Fruit fly (Drosophila melanogaster) whole organism, embryonic: ENCODE results near the gene CG13250.
A peak's percentile ranks its signal among the peaks of the same experiment; 100 is the strongest.

Experiments
- BEAF-32 ChIP-seq: fragments of 200-800 bp; sonication (Bioruptor generic); optimal IDR thresholded peaks from 3 replicates; lab custom pipeline; 2017; ENCODE audit warnings: missing biosample characterization, missing genetic modification characterization, mild to moderate bottlenecking, moderate library complexity, missing genetic modification reagents
- Blimp-1 ChIP-seq: fragments of 200-800 bp; sonication (Bioruptor generic); optimal IDR thresholded peaks from 3 replicates; lab custom pipeline; 2018; ENCODE audit warnings: missing biosample characterization, missing genetic modification characterization, mild to moderate bottlenecking, moderate library complexity, missing genetic modification reagents
- CG10267 ChIP-seq: fragments of 200-800 bp; sonication (Bioruptor generic); optimal IDR thresholded peaks from 2 replicates; lab custom pipeline; 2018; ENCODE audit warnings: missing biosample characterization, mild to moderate bottlenecking, missing genetic modification characterization, moderate library complexity
- CG10321 ChIP-seq: fragments of 200-800 bp; sonication (Bioruptor generic); IDR thresholded peaks from 2 replicates; pipeline ENCODE4 v1.3.6; 2022; ENCODE audit warnings: missing biosample characterization, missing genetic modification characterization
- CG10565 ChIP-seq: fragments of 200-800 bp; sonication (Bioruptor generic); optimal IDR thresholded peaks from 3 replicates; lab custom pipeline; 2016; ENCODE audit warnings: missing biosample characterization, mild to moderate bottlenecking, missing genetic modification characterization
- CG12104 ChIP-seq: fragments of 200-800 bp; sonication (Bioruptor generic); optimal IDR thresholded peaks from 3 replicates; lab custom pipeline; 2016; ENCODE audit warnings: missing biosample characterization, missing genetic modification characterization
- CG12299 ChIP-seq: fragments of 200-800 bp; sonication (Bioruptor generic); optimal IDR thresholded peaks from 2 replicates; lab custom pipeline; 2018; ENCODE audit warnings: missing biosample characterization, mild to moderate bottlenecking, missing genetic modification characterization
- CG12659 ChIP-seq: fragments of 200-800 bp; sonication (Bioruptor generic); optimal IDR thresholded peaks from 3 replicates; lab custom pipeline; 2017; ENCODE audit warnings: mild to moderate bottlenecking, missing biosample characterization, missing genetic modification reagents, missing genetic modification characterization
- CG12744 ChIP-seq: fragments of 200-800 bp; sonication (Bioruptor generic); optimal IDR thresholded peaks from 2 replicates; lab custom pipeline; 2016; ENCODE audit warnings: missing biosample characterization, missing genetic modification characterization
- CG13287 ChIP-seq: fragments of 200-800 bp; sonication (Bioruptor generic); IDR thresholded peaks from 2 replicates; pipeline ENCODE4 v1.3.6; 2022; ENCODE audit warnings: missing biosample characterization, missing genetic modification characterization; ENCODE audit not compliant: partially characterized antibody
- CG15479 ChIP-seq: fragments of 200-800 bp; sonication (Bioruptor generic); optimal IDR thresholded peaks from 3 replicates; lab custom pipeline; 2019; ENCODE audit warnings: missing biosample characterization, mild to moderate bottlenecking, missing genetic modification characterization, moderate library complexity
- CG16813 ChIP-seq: fragments of 200-800 bp; sonication (Bioruptor generic); IDR thresholded peaks from 3 replicates; pipeline ENCODE4 v1.3.6; 2022; ENCODE audit warnings: missing biosample characterization, missing genetic modification characterization; ENCODE audit not compliant: partially characterized antibody
- CG3407 ChIP-seq: fragments of 200-800 bp; sonication (Bioruptor generic); optimal IDR thresholded peaks from 2 replicates; lab custom pipeline; 2018; ENCODE audit warnings: missing biosample characterization, mild to moderate bottlenecking, missing genetic modification characterization
- CG34422 ChIP-seq: fragments of 200-800 bp; sonication (Bioruptor generic); IDR thresholded peaks from 3 replicates; pipeline ENCODE4 v1.3.6; 2022; ENCODE audit warnings: missing biosample characterization, missing genetic modification characterization
- CG3847 ChIP-seq: fragments of 200-800 bp; sonication (Bioruptor generic); IDR thresholded peaks from 2 replicates; pipeline ENCODE4 v1.3.6; 2022; ENCODE audit warnings: missing biosample characterization, missing genetic modification characterization
- CG4404 ChIP-seq: fragments of 200-800 bp; sonication (Bioruptor generic); IDR thresholded peaks from 2 replicates; pipeline ENCODE4 v1.3.6; 2022; ENCODE audit warnings: missing biosample characterization, missing genetic modification characterization
- CG4424 ChIP-seq: fragments of 200-800 bp; sonication (Bioruptor generic); optimal IDR thresholded peaks from 3 replicates; lab custom pipeline; 2016; ENCODE audit warnings: missing biosample characterization, missing genetic modification characterization
- CG6254 ChIP-seq: fragments of 200-800 bp; sonication (Bioruptor generic); optimal IDR thresholded peaks from 3 replicates; lab custom pipeline; 2017; ENCODE audit warnings: mild to moderate bottlenecking, missing biosample characterization, missing genetic modification reagents, missing genetic modification characterization
- CG7357 ChIP-seq: fragments of 200-800 bp; sonication (Bioruptor generic); IDR thresholded peaks from 3 replicates; pipeline ENCODE4 v1.3.6; 2022; ENCODE audit warnings: missing biosample characterization, missing genetic modification characterization
- CG8944 ChIP-seq: fragments of 200-800 bp; sonication (Bioruptor generic); optimal IDR thresholded peaks from 3 replicates; lab custom pipeline; 2016; ENCODE audit warnings: missing biosample characterization, missing genetic modification characterization
- CG9727 ChIP-seq: fragments of 200-800 bp; sonication (Bioruptor generic); optimal IDR thresholded peaks from 3 replicates; lab custom pipeline; 2017; ENCODE audit warnings: missing biosample characterization, mild to moderate bottlenecking, missing genetic modification characterization
- CG9797 ChIP-seq: fragments of 200-800 bp; sonication (Bioruptor generic); optimal IDR thresholded peaks from 3 replicates; lab custom pipeline; 2018; ENCODE audit warnings: missing biosample characterization, mild to moderate bottlenecking, missing genetic modification characterization
- CG9817 ChIP-seq: fragments of 200-800 bp; sonication (Bioruptor generic); optimal IDR thresholded peaks from 2 replicates; lab custom pipeline; 2018; ENCODE audit warnings: missing biosample characterization, mild to moderate bottlenecking, missing genetic modification characterization, moderate library complexity
- CrebB ChIP-seq: fragments of 200-800 bp; sonication (Bioruptor generic); optimal IDR thresholded peaks from 3 replicates; lab custom pipeline; 2018; ENCODE audit warnings: missing biosample characterization, mild to moderate bottlenecking, missing genetic modification characterization
- Dbx ChIP-seq: fragments of 200-800 bp; sonication (Bioruptor generic); IDR thresholded peaks from 3 replicates; pipeline ENCODE4 v1.3.6; 2022; ENCODE audit warnings: missing biosample characterization, missing genetic modification characterization
- Doc2 ChIP-seq: fragments of 200-800 bp; sonication (Bioruptor generic); IDR thresholded peaks from 2 replicates; pipeline ENCODE4 v1.3.6; 2022; ENCODE audit warnings: missing biosample characterization, missing genetic modification characterization
- Fer2 ChIP-seq: fragments of 200-800 bp; sonication (Bioruptor generic); optimal IDR thresholded peaks from 2 replicates; lab custom pipeline; 2018; ENCODE audit warnings: missing biosample characterization, mild to moderate bottlenecking, missing genetic modification characterization, moderate library complexity
- MESR4 ChIP-seq: fragments of 200-800 bp; sonication (Bioruptor generic); optimal IDR thresholded peaks from 2 replicates; lab custom pipeline; 2018; ENCODE audit warnings: missing biosample characterization, mild to moderate bottlenecking, missing genetic modification characterization, moderate library complexity
- NC2β ChIP-seq: fragments of 200-800 bp; sonication (Bioruptor generic); optimal IDR thresholded peaks from 2 replicates; lab custom pipeline; 2016; ENCODE audit warnings: missing biosample characterization, missing genetic modification characterization
- NFAT ChIP-seq: fragments of 200-800 bp; sonication (Bioruptor generic); IDR thresholded peaks from 2 replicates; pipeline ENCODE4 v1.3.6; 2022; ENCODE audit warnings: missing biosample characterization, missing genetic modification characterization
- Vsx1 ChIP-seq: fragments of 200-800 bp; sonication (Bioruptor generic); optimal IDR thresholded peaks from 2 replicates; lab custom pipeline; 2017; ENCODE audit warnings: missing biosample characterization, mild to moderate bottlenecking, missing genetic modification characterization, missing genetic modification reagents
- ara ChIP-seq: fragments of 200-800 bp; sonication (Bioruptor generic); IDR thresholded peaks from 2 replicates; pipeline ENCODE4 v1.3.6; 2022; ENCODE audit warnings: missing biosample characterization, missing genetic modification characterization
- cad ChIP-seq: fragments of >200 bp; optimal IDR thresholded peaks from 2 replicates; lab custom pipeline; 2017; ENCODE audit warnings: missing biosample characterization, missing genetic modification characterization
- croc ChIP-seq: fragments of 200-800 bp; sonication (Bioruptor generic); conservative IDR thresholded peaks from 3 replicates; pipeline ENCODE4 v1.3.6; 2022; ENCODE audit warnings: missing biosample characterization, missing genetic modification characterization
- crp ChIP-seq, 2 experiments: fragments of 200-800 bp; sonication (Bioruptor generic); optimal IDR thresholded peaks; 2 replicates in 1 of 2; 3 replicates in 1 of 2; lab custom pipeline; 2017; ENCODE audit warnings: missing biosample characterization in 2 of 2, missing genetic modification characterization in 2 of 2, mild to moderate bottlenecking in 1 of 2, moderate library complexity in 1 of 2
- dmrt11E ChIP-seq: fragments of 200-800 bp; sonication (Bioruptor generic); optimal IDR thresholded peaks from 3 replicates; lab custom pipeline; 2018; ENCODE audit warnings: missing biosample characterization, mild to moderate bottlenecking, missing genetic modification characterization, moderate library complexity
- dysf ChIP-seq: fragments of 200-800 bp; sonication (Bioruptor generic); IDR thresholded peaks from 3 replicates; pipeline ENCODE4 v1.3.6; 2022; ENCODE audit warnings: missing biosample characterization, missing genetic modification characterization
- ftz-f1 ChIP-seq: fragments of 200-800 bp; sonication (Bioruptor generic); optimal IDR thresholded peaks from 2 replicates; lab custom pipeline; 2016; ENCODE audit warnings: missing biosample characterization, missing genetic modification characterization
- h ChIP-seq: fragments of >200 bp; optimal IDR thresholded peaks from 2 replicates; lab custom pipeline; 2017
- jing ChIP-seq: fragments of 200-800 bp; sonication (Bioruptor generic); optimal IDR thresholded peaks from 2 replicates; lab custom pipeline; 2018; ENCODE audit warnings: missing biosample characterization, mild to moderate bottlenecking, missing genetic modification characterization
- jumu ChIP-seq: fragments of 200-800 bp; sonication (Bioruptor generic); optimal IDR thresholded peaks from 3 replicates; lab custom pipeline; 2016; ENCODE audit warnings: missing biosample characterization, missing genetic modification characterization
- oc ChIP-seq: fragments of 200-800 bp; sonication (Bioruptor generic); optimal IDR thresholded peaks from 2 replicates; lab custom pipeline; 2018; ENCODE audit warnings: missing biosample characterization, mild to moderate bottlenecking, missing genetic modification characterization, moderate library complexity
- p53 ChIP-seq: fragments of 200-800 bp; sonication (Bioruptor generic); optimal IDR thresholded peaks from 2 replicates; lab custom pipeline; 2016; ENCODE audit warnings: missing biosample characterization, missing genetic modification characterization
- pros ChIP-seq: fragments of 200-800 bp; sonication (Bioruptor generic); optimal IDR thresholded peaks from 3 replicates; lab custom pipeline; 2019; ENCODE audit warnings: missing biosample characterization, mild to moderate bottlenecking, missing genetic modification characterization, moderate library complexity
- repo ChIP-seq: fragments of 200-800 bp; sonication (Bioruptor generic); optimal IDR thresholded peaks from 2 replicates; lab custom pipeline; 2016; ENCODE audit warnings: missing biosample characterization, missing genetic modification characterization
- slp2 ChIP-seq: fragments of 200-800 bp; sonication (Bioruptor generic); optimal IDR thresholded peaks from 2 replicates; lab custom pipeline; 2016; ENCODE audit warnings: missing biosample characterization, missing genetic modification characterization
- stc ChIP-seq: fragments of 200-800 bp; sonication (Bioruptor generic); IDR thresholded peaks from 2 replicates; pipeline ENCODE4 v1.3.6; 2022; ENCODE audit warnings: missing biosample characterization, missing genetic modification characterization
- unpg ChIP-seq: fragments of 200-800 bp; sonication (Bioruptor generic); optimal IDR thresholded peaks from 3 replicates; lab custom pipeline; 2018; ENCODE audit warnings: missing biosample characterization, mild to moderate bottlenecking, missing genetic modification characterization, moderate library complexity
- zfh2 ChIP-seq: fragments of 200-800 bp; sonication (Bioruptor generic); optimal IDR thresholded peaks from 2 replicates; lab custom pipeline; 2016; ENCODE audit warnings: missing biosample characterization, missing genetic modification characterization

The CG13250 gene

dm6 chr3L:20497124-20497996 is 36.1 kb upstream of the CG13250 start, which contains the start of gene CG32425 (continued):
- TF ChIP-seq crp (GFP tag; optimal IDR thresholded peaks at IDR 0.05; lab: Kevin White, UChicago) = no peak
- no peak for TF ChIP-seq p53
- no peak for TF ChIP-seq pros
- no peak for TF ChIP-seq slp2 (GFP tag; lab: Kevin White, UChicago)
- TF ChIP-seq CG34422 (GFP tag; lab: Robert Waterston, UW) = peak; percentile 55; the same call in 2 of the 3 replicates
- no peak for TF ChIP-seq CG12299
- TF ChIP-seq CG4424 (GFP tag; lab: Kevin White, UChicago) = no peak
- TF ChIP-seq jumu (GFP tag; lab: Kevin White, UChicago) = no peak
- no peak for TF ChIP-seq jing (GFP tag; lab: Kevin White, UChicago)
- TF ChIP-seq CG12104 (GFP tag; lab: Kevin White, UChicago) = no peak
- no peak for TF ChIP-seq ara (GFP tag; lab: Robert Waterston, UW)
- peak; percentile 30; the same call in 1 of the 2 replicates for TF ChIP-seq CG13287 (GFP tag; lab: Robert Waterston, UW)
- no peak for TF ChIP-seq CG3407
- TF ChIP-seq BEAF-32 (GFP tag; lab: Kevin White, UChicago) = peak; percentile 35
- no peak for TF ChIP-seq NC2β (GFP tag; lab: Kevin White, UChicago)
- TF ChIP-seq CG8944 (GFP tag; lab: Kevin White, UChicago) = no peak
- no peak for TF ChIP-seq Doc2
- no peak for TF ChIP-seq CG10321 (GFP tag; lab: Robert Waterston, UW)
- TF ChIP-seq CG4404 (GFP tag; lab: Robert Waterston, UW) = no peak
- TF ChIP-seq CG3847 (GFP tag; lab: Robert Waterston, UW) = peak; percentile 23; the same call in 1 of the 2 replicates
- TF ChIP-seq CG12744 (GFP tag; lab: Kevin White, UChicago) = no peak
- TF ChIP-seq CG16813 (GFP tag; lab: Robert Waterston, UW) = no peak
- TF ChIP-seq croc = no peak
- no peak for TF ChIP-seq dmrt11E (tag; lab: Kevin White, UChicago)
- no peak for TF ChIP-seq unpg (GFP tag; lab: Kevin White, UChicago)
- TF ChIP-seq CG9797 (GFP tag; lab: Kevin White, UChicago) = peak; percentile 35
- TF ChIP-seq CG10565 = no peak
- TF ChIP-seq CrebB (tag; lab: Kevin White, UChicago) = no peak
- no peak for TF ChIP-seq repo (GFP tag; lab: Kevin White, UChicago)
- no peak for TF ChIP-seq h (lab: Kevin White, UChicago)
- no peak for TF ChIP-seq oc
- no peak for TF ChIP-seq Vsx1 (GFP tag; lab: Kevin White, UChicago)
- peak; percentile 33 for TF ChIP-seq CG10267 (tag; lab: Kevin White, UChicago)
- no peak for TF ChIP-seq ftz-f1 (GFP tag; lab: Kevin White, UChicago)
- no peak for TF ChIP-seq Fer2 (tag; lab: Kevin White, UChicago)
- peak; percentile 55 for TF ChIP-seq CG12659
- no peak for TF ChIP-seq CG7357 (GFP tag; lab: Robert Waterston, UW)
- no peak for TF ChIP-seq cad
- no peak for TF ChIP-seq CG9727
- no peak for TF ChIP-seq CG15479 (GFP tag; lab: Kevin White, UChicago)
- TF ChIP-seq zfh2 = no peak
- no peak for TF ChIP-seq CG6254 (GFP tag; lab: Kevin White, UChicago)
- TF ChIP-seq dysf (GFP tag; lab: Robert Waterston, UW) = no peak
- peak; percentile 23 for TF ChIP-seq MESR4 (GFP tag; lab: Kevin White, UChicago)
- TF ChIP-seq NFAT (GFP tag; lab: Robert Waterston, UW) = no peak
- no peak for TF ChIP-seq Blimp-1
- no peak for TF ChIP-seq CG9817 (tag; lab: Kevin White, UChicago)
- peak; percentile 38; the same call in 1 of the 3 replicates for TF ChIP-seq Dbx (GFP tag; lab: Robert Waterston, UW)
- TF ChIP-seq stc (GFP tag; lab: Robert Waterston, UW) = no peak
